Fruit fly (Drosophila melanogaster) whole organism, embryonic: Measurements from ENCODE around the gene CG12446.
A peak's percentile ranks its signal among the peaks of the same experiment; 100 is the strongest.

Source experiments
- CG12659 ChIP-seq: fragments of 200-800 bp; sonication (Bioruptor generic); optimal IDR thresholded peaks from 3 replicates; lab custom pipeline; 2017; ENCODE audit warnings: mild to moderate bottlenecking, missing biosample characterization, missing genetic modification reagents, missing genetic modification characterization
- CG14710 ChIP-seq: fragments of 200-800 bp; sonication (Bioruptor generic); optimal IDR thresholded peaks from 3 replicates; lab custom pipeline; 2019; ENCODE audit warnings: missing biosample characterization, mild to moderate bottlenecking, missing genetic modification characterization, moderate library complexity
- CG15696 ChIP-seq: fragments of 200-800 bp; sonication (Bioruptor generic); optimal IDR thresholded peaks from 2 replicates; lab custom pipeline; 2019; ENCODE audit warnings: missing biosample characterization, mild to moderate bottlenecking, missing genetic modification characterization, moderate library complexity
- CG17359 ChIP-seq: fragments of 200-800 bp; sonication (Bioruptor generic); optimal IDR thresholded peaks from 3 replicates; lab custom pipeline; 2018; ENCODE audit warnings: missing biosample characterization, mild to moderate bottlenecking, missing genetic modification characterization, moderate library complexity
- CG17568 ChIP-seq: fragments of 200-800 bp; sonication (Bioruptor generic); optimal IDR thresholded peaks from 2 replicates; lab custom pipeline; 2018; ENCODE audit warnings: missing biosample characterization, mild to moderate bottlenecking, missing genetic modification characterization, moderate library complexity
- CG17802 ChIP-seq: fragments of 200-800 bp; sonication (Bioruptor generic); optimal IDR thresholded peaks from 2 replicates; lab custom pipeline; 2018; ENCODE audit warnings: missing biosample characterization, mild to moderate bottlenecking, missing genetic modification characterization, moderate library complexity
- CG18262 ChIP-seq: fragments of 200-800 bp; optimal IDR thresholded peaks from 3 replicates; lab custom pipeline; 2019; ENCODE audit warnings: missing biosample characterization, mild to moderate bottlenecking, missing genetic modification characterization, moderate library complexity
- CG2116 ChIP-seq: fragments of 200-800 bp; sonication (Bioruptor generic); optimal IDR thresholded peaks from 3 replicates; lab custom pipeline; 2018; ENCODE audit warnings: missing biosample characterization, mild to moderate bottlenecking, missing genetic modification characterization
- CG2199 ChIP-seq: fragments of 200-800 bp; sonication (Bioruptor generic); IDR thresholded peaks from 3 replicates; pipeline ENCODE4 v1.3.6; 2022; ENCODE audit warnings: missing biosample characterization, missing genetic modification characterization
- CG2678 ChIP-seq: fragments of 200-800 bp; sonication (Bioruptor generic); optimal IDR thresholded peaks from 3 replicates; lab custom pipeline; 2019; ENCODE audit warnings: missing biosample characterization, mild to moderate bottlenecking, missing genetic modification characterization, moderate library complexity
- CG31441 ChIP-seq: fragments of 200-800 bp; sonication (Bioruptor generic); IDR thresholded peaks from 2 replicates; pipeline ENCODE4 v1.3.6; 2022; ENCODE audit warnings: missing biosample characterization, missing genetic modification characterization
- CG33557 ChIP-seq: fragments of 200-800 bp; sonication (Bioruptor generic); optimal IDR thresholded peaks from 2 replicates; lab custom pipeline; 2019; ENCODE audit warnings: missing biosample characterization, mild to moderate bottlenecking, missing genetic modification characterization, moderate library complexity
- CG3407 ChIP-seq: fragments of 200-800 bp; sonication (Bioruptor generic); optimal IDR thresholded peaks from 2 replicates; lab custom pipeline; 2018; ENCODE audit warnings: missing biosample characterization, mild to moderate bottlenecking, missing genetic modification characterization
- CG43689 ChIP-seq: fragments of 200-800 bp; sonication (Bioruptor generic); IDR thresholded peaks from 2 replicates; pipeline ENCODE4 v1.3.6; 2022; ENCODE audit warnings: missing biosample characterization, missing genetic modification characterization
- CG4424 ChIP-seq: fragments of 200-800 bp; sonication (Bioruptor generic); optimal IDR thresholded peaks from 3 replicates; lab custom pipeline; 2016; ENCODE audit warnings: missing biosample characterization, missing genetic modification characterization
- CG4617 ChIP-seq: fragments of 200-800 bp; sonication (Bioruptor generic); optimal IDR thresholded peaks from 3 replicates; lab custom pipeline; 2016; ENCODE audit warnings: missing biosample characterization, missing genetic modification characterization, borderline replicate concordance
- CG6654 ChIP-seq: fragments of 200-800 bp; sonication (Bioruptor generic); optimal IDR thresholded peaks from 2 replicates; lab custom pipeline; 2017; ENCODE audit warnings: missing biosample characterization, mild to moderate bottlenecking, missing genetic modification characterization
- CG6813 ChIP-seq: fragments of 200-800 bp; sonication (Bioruptor generic); optimal IDR thresholded peaks from 2 replicates; lab custom pipeline; 2017; ENCODE audit warnings: missing biosample characterization, missing genetic modification characterization, mild to moderate bottlenecking, moderate library complexity, missing genetic modification reagents
- CG8359 ChIP-seq: fragments of 200-800 bp; sonication (Bioruptor generic); optimal IDR thresholded peaks from 2 replicates; lab custom pipeline; 2017; ENCODE audit warnings: missing biosample characterization, mild to moderate bottlenecking, missing genetic modification characterization, borderline replicate concordance
- CHES-1-like ChIP-seq: fragments of 200-800 bp; sonication (Bioruptor generic); optimal IDR thresholded peaks from 2 replicates; lab custom pipeline; 2016; ENCODE audit warnings: missing biosample characterization, missing genetic modification characterization
- CrebB ChIP-seq: fragments of 200-800 bp; sonication (Bioruptor generic); optimal IDR thresholded peaks from 3 replicates; lab custom pipeline; 2018; ENCODE audit warnings: missing biosample characterization, mild to moderate bottlenecking, missing genetic modification characterization
- D ChIP-seq, 2 experiments: fragments of 200-800 bp in 1 of 2; fragments of >200 bp in 1 of 2; sonication (Bioruptor generic) in 1 of 2; optimal IDR thresholded peaks; 2 replicates in 1 of 2; 3 replicates in 1 of 2; lab custom pipeline; 2017; ENCODE audit warnings: mild to moderate bottlenecking in 1 of 2, missing biosample characterization in 1 of 2, missing genetic modification characterization in 1 of 2, missing genetic modification reagents in 1 of 2
- E2f2 ChIP-seq: fragments of 200-800 bp; sonication (Bioruptor generic); IDR thresholded peaks from 2 replicates; pipeline ENCODE4 v1.3.6; 2022; ENCODE audit warnings: missing biosample characterization, missing genetic modification characterization
- Fer1 ChIP-seq: fragments of 200-800 bp; sonication (Bioruptor generic); optimal IDR thresholded peaks from 2 replicates; lab custom pipeline; 2017; ENCODE audit warnings: missing biosample characterization, mild to moderate bottlenecking, missing genetic modification characterization
- Fer3 ChIP-seq: fragments of 200-800 bp; sonication (Bioruptor generic); optimal IDR thresholded peaks from 2 replicates; lab custom pipeline; 2018; ENCODE audit warnings: missing biosample characterization, mild to moderate bottlenecking, missing genetic modification characterization, moderate library complexity
- HLH3B ChIP-seq: fragments of 200-800 bp; sonication (Bioruptor generic); IDR thresholded peaks from 2 replicates; pipeline ENCODE4 v1.3.6; 2022; ENCODE audit warnings: missing biosample characterization, missing genetic modification characterization
- Lpt ChIP-seq: fragments of >200 bp; optimal IDR thresholded peaks from 2 replicates; lab custom pipeline; 2018; ENCODE audit warnings: missing biosample characterization, missing genetic modification characterization
- Nf-YA ChIP-seq: fragments of 200-800 bp; sonication (Bioruptor generic); IDR thresholded peaks from 2 replicates; pipeline ENCODE4 v1.3.6; 2022; ENCODE audit warnings: missing biosample characterization, missing genetic modification characterization
- Oaz ChIP-seq: fragments of 200-800 bp; sonication (Bioruptor generic); IDR thresholded peaks from 2 replicates; pipeline ENCODE4 v1.3.6; 2022; ENCODE audit warnings: missing biosample characterization, missing genetic modification characterization
- Six4 ChIP-seq: fragments of 200-800 bp; sonication (Bioruptor generic); optimal IDR thresholded peaks from 2 replicates; lab custom pipeline; 2016; ENCODE audit warnings: missing biosample characterization, missing genetic modification characterization
- Sox100B ChIP-seq: fragments of 200-800 bp; sonication (Bioruptor generic); optimal IDR thresholded peaks from 3 replicates; lab custom pipeline; 2018; ENCODE audit warnings: missing biosample characterization, mild to moderate bottlenecking, missing genetic modification characterization
- Vsx1 ChIP-seq: fragments of 200-800 bp; sonication (Bioruptor generic); optimal IDR thresholded peaks from 2 replicates; lab custom pipeline; 2017; ENCODE audit warnings: missing biosample characterization, mild to moderate bottlenecking, missing genetic modification characterization, missing genetic modification reagents
- ab ChIP-seq: fragments of 200-800 bp; sonication (Bioruptor generic); optimal IDR thresholded peaks from 2 replicates; lab custom pipeline; 2016; ENCODE audit warnings: missing biosample characterization, missing genetic modification characterization
- ato ChIP-seq: fragments of 200-800 bp; sonication (Bioruptor generic); IDR thresholded peaks from 2 replicates; pipeline ENCODE4 v1.3.6; 2022; ENCODE audit warnings: missing biosample characterization, missing genetic modification characterization; ENCODE audit not compliant: partially characterized antibody
- bab2 ChIP-seq: fragments of 200-800 bp; sonication (Bioruptor generic); optimal IDR thresholded peaks from 2 replicates; lab custom pipeline; 2016; ENCODE audit warnings: missing biosample characterization, missing genetic modification characterization
- bcd ChIP-seq: fragments of 200-800 bp; sonication (Bioruptor generic); optimal IDR thresholded peaks from 2 replicates; lab custom pipeline; 2017; ENCODE audit warnings: missing biosample characterization, mild to moderate bottlenecking, missing genetic modification characterization
- dmrt99B ChIP-seq: fragments of 200-800 bp; sonication (Bioruptor generic); optimal IDR thresholded peaks from 2 replicates; lab custom pipeline; 2018; ENCODE audit warnings: missing biosample characterization, mild to moderate bottlenecking, missing genetic modification characterization, moderate library complexity
- dysf ChIP-seq: fragments of 200-800 bp; sonication (Bioruptor generic); IDR thresholded peaks from 3 replicates; pipeline ENCODE4 v1.3.6; 2022; ENCODE audit warnings: missing biosample characterization, missing genetic modification characterization
- fd64A ChIP-seq: fragments of 200-800 bp; sonication (Bioruptor generic); optimal IDR thresholded peaks from 3 replicates; lab custom pipeline; 2018; ENCODE audit warnings: missing biosample characterization, mild to moderate bottlenecking, missing genetic modification characterization
- gsb ChIP-seq: fragments of 200-800 bp; sonication (Bioruptor generic); IDR thresholded peaks from 2 replicates; pipeline ENCODE4 v1.3.6; 2022; ENCODE audit warnings: missing biosample characterization, missing genetic modification characterization
- jigr1 ChIP-seq: fragments of 200-800 bp; sonication (Bioruptor generic); IDR thresholded peaks from 3 replicates; pipeline ENCODE4 v1.3.6; 2022; ENCODE audit warnings: missing biosample characterization, missing genetic modification characterization
- lilli ChIP-seq: fragments of 200-800 bp; sonication (Bioruptor generic); optimal IDR thresholded peaks from 3 replicates; lab custom pipeline; 2016; ENCODE audit warnings: missing biosample characterization, missing genetic modification characterization
- onecut ChIP-seq: fragments of 200-800 bp; sonication (Bioruptor generic); IDR thresholded peaks from 2 replicates; pipeline ENCODE4 v1.3.6; 2022; ENCODE audit warnings: missing biosample characterization, missing genetic modification characterization
- org-1 ChIP-seq: fragments of 200-800 bp; sonication (Bioruptor generic); optimal IDR thresholded peaks from 2 replicates; lab custom pipeline; 2017; ENCODE audit warnings: missing biosample characterization, missing genetic modification characterization
- p53 ChIP-seq: fragments of 200-800 bp; sonication (Bioruptor generic); optimal IDR thresholded peaks from 2 replicates; lab custom pipeline; 2016; ENCODE audit warnings: missing biosample characterization, missing genetic modification characterization
- sens ChIP-seq: fragments of 200-800 bp; sonication (Bioruptor generic); peaks from one replicate; lab custom pipeline; 2016; ENCODE audit warnings: missing biosample characterization, missing genetic modification characterization
- slp2 ChIP-seq: fragments of 200-800 bp; sonication (Bioruptor generic); optimal IDR thresholded peaks from 2 replicates; lab custom pipeline; 2016; ENCODE audit warnings: missing biosample characterization, missing genetic modification characterization
- tin ChIP-seq: fragments of 200-800 bp; sonication (Bioruptor generic); optimal IDR thresholded peaks from 3 replicates; lab custom pipeline; 2016; ENCODE audit warnings: missing biosample characterization, missing genetic modification characterization
- tx ChIP-seq: fragments of 200-800 bp; sonication (Bioruptor generic); optimal IDR thresholded peaks from 2 replicates; lab custom pipeline; 2016; ENCODE audit warnings: missing biosample characterization, missing genetic modification characterization
- unpg ChIP-seq: fragments of 200-800 bp; sonication (Bioruptor generic); optimal IDR thresholded peaks from 3 replicates; lab custom pipeline; 2018; ENCODE audit warnings: missing biosample characterization, mild to moderate bottlenecking, missing genetic modification characterization, moderate library complexity

Gene CG12446

DNA sequence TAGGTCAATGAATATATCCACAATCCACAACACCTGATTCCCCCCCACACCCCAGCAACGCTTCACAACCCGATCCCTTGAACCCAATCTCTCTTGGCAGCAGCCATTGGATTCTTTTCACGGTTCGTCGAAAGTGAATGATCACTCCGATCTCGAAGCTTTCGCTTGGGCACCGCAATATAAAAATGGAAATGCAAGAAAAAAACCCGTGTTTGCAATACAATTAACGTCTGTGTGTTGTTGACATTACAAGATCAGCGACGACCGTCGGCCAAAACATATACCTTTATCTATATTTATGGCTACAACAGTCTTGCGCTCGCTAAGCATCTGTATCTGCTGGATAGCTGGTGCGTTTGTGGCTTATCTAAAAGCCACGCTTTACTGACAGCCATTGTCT is 25.6 kb upstream of the CG12446 start (continued):
- TF ChIP-seq CG17359 (tag; lab: Kevin White, UChicago) (peak; percentile 68), p53 (no peak), CG6813 (GFP tag; lab: Kevin White, UChicago) (peak; percentile 47), CG17802 (no peak), fd64A (GFP tag; lab: Kevin White, UChicago) (peak; percentile 60), Fer1 (peak; percentile 12), jigr1 (no peak), gsb (0 out of 2 replicates have a peak, but pooled peaks have one; percentile 14), Nf-YA (GFP tag; lab: Robert Waterston, UW) (peak; percentile 33; the same call in 1 of the 2 replicates), CrebB (tag; lab: Kevin White, UChicago) (peak; percentile 25), dysf (GFP tag; lab: Robert Waterston, UW) (peak; percentile 41; the same call in 1 of the 3 replicates), CG6654 (GFP tag; lab: Kevin White, UChicago) (no peak), CHES-1-like (GFP tag; lab: Kevin White, UChicago) (no peak), CG2678 (peak; percentile 69), CG18262 (tag; lab: Kevin White, UChicago) (peak; percentile 32), tx (GFP tag; lab: Kevin White, UChicago) (no peak), dmrt99B (tag; lab: Kevin White, UChicago) (peak; percentile 45), CG2116 (GFP tag; lab: Kevin White, UChicago) (no peak), HLH3B (GFP tag; lab: Robert Waterston, UW) (peak; percentile 46; the same call in 1 of the 2 replicates), CG33557 (GFP tag; lab: Kevin White, UChicago) (peak; percentile 25), Oaz (GFP tag; lab: Robert Waterston, UW) (0 out of 2 replicates have a peak, but pooled peaks have one; percentile 12), tin (GFP tag; lab: Kevin White, UChicago) (no peak), bcd (peak; percentile 51), lilli (GFP tag; lab: Kevin White, UChicago) (no peak), unpg (GFP tag; lab: Kevin White, UChicago) (peak; percentile 40), CG14710 (tag; lab: Kevin White, UChicago) (peak; percentile 22), D (optimal IDR thresholded peaks at IDR 0.05; lab: Kevin White, UChicago) (no peak), D (GFP tag; optimal IDR thresholded peaks at IDR 0.05; lab: Kevin White, UChicago) (peak; percentile 51), Lpt (GFP tag; lab: Kevin White, UChicago) (no peak), CG43689 (GFP tag; lab: Robert Waterston, UW) (peak; percentile 34; the same call in 1 of the 2 replicates), CG2199 (GFP tag; lab: Robert Waterston, UW) (peak; percentile 76; the same call in 1 of the 3 replicates), E2f2 (peak; percentile 29; the same call in 1 of the 2 replicates), CG4424 (GFP tag; lab: Kevin White, UChicago) (peak; percentile 28), CG4617 (GFP tag; lab: Kevin White, UChicago) (no peak), CG12659 (GFP tag; lab: Kevin White, UChicago) (peak; percentile 41), Fer3 (tag; lab: Kevin White, UChicago) (peak; percentile 28), onecut (GFP tag; lab: Robert Waterston, UW) (peak; percentile 53), ato (GFP tag; lab: Robert Waterston, UW) (no peak), Six4 (GFP tag; lab: Kevin White, UChicago) (peak; percentile 15), ab (no peak), CG3407 (peak; percentile 56), slp2 (GFP tag; lab: Kevin White, UChicago) (peak; percentile 30), org-1 (GFP tag; lab: Kevin White, UChicago) (peak; percentile 34), CG15696 (tag; lab: Kevin White, UChicago) (peak; percentile 17), Sox100B (GFP tag; lab: Kevin White, UChicago) (peak; percentile 59), CG17568 (GFP tag; lab: Kevin White, UChicago) (peak; percentile 19), CG8359 (GFP tag; lab: Kevin White, UChicago) (no peak), Vsx1 (GFP tag; lab: Kevin White, UChicago) (peak; percentile 41), CG31441 (GFP tag; lab: Robert Waterston, UW) (peak; percentile 33; the same call in 1 of the 2 replicates), sens (GFP tag; lab: Kevin White, UChicago) (peak; percentile 78), bab2 (GFP tag; lab: Kevin White, UChicago) (peak; percentile 15)
